Worm (Caenorhabditis elegans) whole organism, early embryonic: ENCODE results near the gene Y42H9AR.2.

Experiments used
- ceh-13 ChIP-seq: fragments of 200-800 bp; sonication (Bioruptor generic); optimal IDR thresholded peaks from 2 replicates; lab custom pipeline; 2018; ENCODE audit warnings: mild to moderate bottlenecking, missing genetic modification characterization, missing compliant biosample characterization
- ceh-36 ChIP-seq: sonication (generic microtip); optimal IDR thresholded peaks from 2 replicates; lab custom pipeline; 2016; ENCODE audit warnings: missing genetic modification characterization, inconsistent platforms, missing compliant biosample characterization

- TF ChIP-seq ceh-13 (no peak), ceh-36 (no peak)
These were observed 47.0 kb upstream of the Y42H9AR.2 start for ce11 chrIV:8052694-8053093.
